Worm (Caenorhabditis elegans): ENCODE measurements around the gene clec-5.

DNA sequence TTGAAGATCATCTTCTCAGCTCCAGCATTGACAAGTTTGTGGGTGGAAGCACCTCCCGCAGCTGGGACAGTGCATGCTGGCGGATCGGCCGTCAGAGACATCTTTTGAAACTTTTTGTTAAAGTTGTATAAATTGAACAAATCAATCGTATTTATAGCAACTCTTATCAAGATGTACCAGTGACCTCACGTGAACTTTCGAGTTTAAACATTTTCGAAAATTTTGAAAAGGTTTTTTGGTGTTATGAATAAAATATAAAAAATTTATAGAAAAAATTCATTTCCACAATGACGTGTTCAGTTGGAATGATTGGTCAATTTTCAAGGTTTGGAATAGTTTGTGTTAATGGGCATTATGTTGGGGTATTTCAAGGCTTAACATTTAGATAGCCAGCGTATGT is 14.8 kb downstream of the clec-5 start, which contains the start of the genes msd-4 and C35D10.3:
- no peak for TF ChIP-seq hnd-1 (tag; optimal IDR thresholded peaks at IDR 0.05)
- no peak for TF ChIP-seq pes-1 (GFP tag; IDR thresholded peaks at IDR 0.05)
- TF ChIP-seq ama-1 (optimal IDR thresholded peaks at IDR 0.05): no peak
- no peak for TF ChIP-seq F13C5.2 (tag; optimal IDR thresholded peaks at IDR 0.05)
- TF ChIP-seq scrt-1 (GFP tag; IDR thresholded peaks at IDR 0.05): no peak
- TF ChIP-seq tbx-11 (GFP tag; IDR thresholded peaks at IDR 0.05): no peak
- no peak for TF ChIP-seq ceh-36 (tag; optimal IDR thresholded peaks at IDR 0.05)
- no peak for TF ChIP-seq hmbx-1 (tag; optimal IDR thresholded peaks at IDR 0.05)
- TF ChIP-seq tbx-37 (GFP tag; conservative IDR thresholded peaks at IDR 0.05): no peak
